Worm (Caenorhabditis elegans): ENCODE measurements around the gene gskl-1.

DNA sequence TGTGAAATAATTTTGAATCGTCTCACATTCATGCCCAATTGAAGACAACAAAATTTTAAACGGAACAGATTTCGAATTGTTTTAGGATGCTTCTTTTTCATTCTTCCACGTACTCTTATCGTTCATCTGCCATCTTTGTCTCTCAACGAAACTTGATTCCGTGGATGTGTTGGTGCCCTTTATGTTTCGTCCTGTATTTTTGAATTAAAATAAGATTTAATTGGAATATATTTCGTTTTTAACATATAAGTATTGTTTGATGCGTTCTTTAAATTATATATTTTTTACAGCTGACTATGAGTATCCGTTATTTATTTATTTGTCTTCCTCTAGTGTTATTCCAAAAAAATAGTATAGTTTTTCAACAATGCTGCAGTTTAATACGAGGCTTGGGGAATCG, 45.3 kb upstream of the gskl-1 start, which contains the start of gene gly-1:
- TF ChIP-seq ceh-88 (GFP tag; IDR thresholded peaks at IDR 0.05) (no peak), egl-27 (tag; optimal IDR thresholded peaks at IDR 0.05) (no peak), aha-1 (tag; optimal IDR thresholded peaks at IDR 0.05) (no peak), unc-30 (tag; optimal IDR thresholded peaks at IDR 0.05) (no peak), mdl-1 (tag; optimal IDR thresholded peaks at IDR 0.05) (no peak), efl-3 (GFP tag; optimal IDR thresholded peaks at IDR 0.05) (no peak)
